Fruit fly (Drosophila melanogaster) whole organism, embryonic: Measurements from ENCODE around the gene Pep.

Source experiments
- Atf6 ChIP-seq: fragments of 200-800 bp; sonication (Bioruptor generic); IDR thresholded peaks from 2 replicates; pipeline ENCODE4 v1.3.6; 2022; ENCODE audit warnings: missing biosample characterization, missing genetic modification characterization
- B-H1 ChIP-seq: fragments of 200-800 bp; sonication (Bioruptor generic); IDR thresholded peaks from 3 replicates; pipeline ENCODE4 v1.3.6; 2022; ENCODE audit warnings: missing biosample characterization, missing genetic modification characterization
- Blimp-1 ChIP-seq: fragments of 200-800 bp; sonication (Bioruptor generic); optimal IDR thresholded peaks from 3 replicates; lab custom pipeline; 2018; ENCODE audit warnings: missing biosample characterization, missing genetic modification characterization, mild to moderate bottlenecking, moderate library complexity, missing genetic modification reagents
- CG10209 ChIP-seq: fragments of 200-800 bp; sonication (Bioruptor generic); optimal IDR thresholded peaks from 3 replicates; lab custom pipeline; 2017; ENCODE audit warnings: missing biosample characterization, mild to moderate bottlenecking, missing genetic modification characterization, missing genetic modification reagents
- CG10321 ChIP-seq: fragments of 200-800 bp; sonication (Bioruptor generic); IDR thresholded peaks from 2 replicates; pipeline ENCODE4 v1.3.6; 2022; ENCODE audit warnings: missing biosample characterization, missing genetic modification characterization
- CG11695 ChIP-seq: fragments of 200-800 bp; sonication (Bioruptor generic); IDR thresholded peaks from 3 replicates; pipeline ENCODE4 v1.3.6; 2022; ENCODE audit warnings: missing biosample characterization, missing genetic modification characterization
- CG13287 ChIP-seq: fragments of 200-800 bp; sonication (Bioruptor generic); IDR thresholded peaks from 2 replicates; pipeline ENCODE4 v1.3.6; 2022; ENCODE audit warnings: missing biosample characterization, missing genetic modification characterization; ENCODE audit not compliant: partially characterized antibody
- CG14667 ChIP-seq: fragments of 200-800 bp; sonication (Bioruptor generic); IDR thresholded peaks from 2 replicates; pipeline ENCODE4 v1.3.6; 2022; ENCODE audit warnings: missing biosample characterization, missing genetic modification characterization
- CG15696 ChIP-seq: fragments of 200-800 bp; sonication (Bioruptor generic); optimal IDR thresholded peaks from 2 replicates; lab custom pipeline; 2019; ENCODE audit warnings: missing biosample characterization, mild to moderate bottlenecking, missing genetic modification characterization, moderate library complexity
- CG17359 ChIP-seq: fragments of 200-800 bp; sonication (Bioruptor generic); optimal IDR thresholded peaks from 3 replicates; lab custom pipeline; 2018; ENCODE audit warnings: missing biosample characterization, mild to moderate bottlenecking, missing genetic modification characterization, moderate library complexity
- CG1832 ChIP-seq: fragments of 200-800 bp; sonication (Bioruptor generic); optimal IDR thresholded peaks from 2 replicates; lab custom pipeline; 2017; ENCODE audit warnings: missing biosample characterization, mild to moderate bottlenecking, missing genetic modification characterization, inconsistent platforms
- CG32532 ChIP-seq: fragments of 200-800 bp; sonication (Bioruptor generic); IDR thresholded peaks from 2 replicates; pipeline ENCODE4 v1.3.6; 2022; ENCODE audit warnings: missing biosample characterization, missing genetic modification characterization
- CG32772 ChIP-seq: fragments of 200-800 bp; sonication (Bioruptor generic); IDR thresholded peaks from 2 replicates; pipeline ENCODE4 v1.3.6; 2022; ENCODE audit warnings: missing biosample characterization, missing genetic modification characterization
- CG34224 ChIP-seq: fragments of 200-800 bp; sonication (Bioruptor generic); IDR thresholded peaks from 3 replicates; pipeline ENCODE4 v1.3.6; 2022; ENCODE audit warnings: missing biosample characterization, missing genetic modification characterization; ENCODE audit not compliant: partially characterized antibody
- CG34376 ChIP-seq: fragments of 200-800 bp; sonication (Bioruptor generic); optimal IDR thresholded peaks from 2 replicates; lab custom pipeline; 2018; ENCODE audit warnings: missing biosample characterization, mild to moderate bottlenecking, missing genetic modification characterization
- CG3847 ChIP-seq: fragments of 200-800 bp; sonication (Bioruptor generic); IDR thresholded peaks from 2 replicates; pipeline ENCODE4 v1.3.6; 2022; ENCODE audit warnings: missing biosample characterization, missing genetic modification characterization
- CG42726 ChIP-seq: fragments of 200-800 bp; sonication (Bioruptor generic); IDR thresholded peaks from 2 replicates; pipeline ENCODE4 v1.3.6; 2022; ENCODE audit warnings: missing biosample characterization, missing genetic modification characterization; ENCODE audit not compliant: partially characterized antibody
- CG6813 ChIP-seq: fragments of 200-800 bp; sonication (Bioruptor generic); optimal IDR thresholded peaks from 2 replicates; lab custom pipeline; 2017; ENCODE audit warnings: missing biosample characterization, missing genetic modification characterization, mild to moderate bottlenecking, moderate library complexity, missing genetic modification reagents
- CG9797 ChIP-seq: fragments of 200-800 bp; sonication (Bioruptor generic); optimal IDR thresholded peaks from 3 replicates; lab custom pipeline; 2018; ENCODE audit warnings: missing biosample characterization, mild to moderate bottlenecking, missing genetic modification characterization
- CrebB ChIP-seq: fragments of 200-800 bp; sonication (Bioruptor generic); optimal IDR thresholded peaks from 3 replicates; lab custom pipeline; 2018; ENCODE audit warnings: missing biosample characterization, mild to moderate bottlenecking, missing genetic modification characterization
- Dad ChIP-seq: fragments of 200-800 bp; sonication (Bioruptor generic); optimal IDR thresholded peaks from 3 replicates; lab custom pipeline; 2016; ENCODE audit warnings: missing biosample characterization, missing genetic modification characterization
- Dfd ChIP-seq, 2 experiments: fragments of >200 bp; optimal IDR thresholded peaks; 2 replicates each; lab custom pipeline; 2017; ENCODE audit warnings: missing biosample characterization in 2 of 2, missing genetic modification characterization in 2 of 2
- Elba2 ChIP-seq: fragments of 200-800 bp; sonication (Bioruptor generic); optimal IDR thresholded peaks from 3 replicates; lab custom pipeline; 2016; ENCODE audit warnings: missing biosample characterization, missing genetic modification characterization
- Ets97D ChIP-seq: fragments of 200-800 bp; sonication (Bioruptor generic); optimal IDR thresholded peaks from 3 replicates; lab custom pipeline; 2016; ENCODE audit warnings: missing biosample characterization, missing genetic modification characterization
- GATAe ChIP-seq: fragments of 200-800 bp; sonication (Bioruptor generic); conservative IDR thresholded peaks from 2 replicates; pipeline ENCODE4 v1.3.6; 2022; ENCODE audit warnings: missing biosample characterization, missing genetic modification characterization
- HmgD ChIP-seq: fragments of 200-800 bp; sonication (Bioruptor generic); optimal IDR thresholded peaks from 3 replicates; lab custom pipeline; 2016; ENCODE audit warnings: missing biosample characterization, missing genetic modification characterization
- Hr3 ChIP-seq: fragments of 200-800 bp; sonication (Bioruptor generic); optimal IDR thresholded peaks from 3 replicates; lab custom pipeline; 2016; ENCODE audit warnings: missing biosample characterization, missing genetic modification characterization
- Hsf ChIP-seq: fragments of 200-800 bp; sonication (Bioruptor generic); optimal IDR thresholded peaks from 3 replicates; lab custom pipeline; 2016; ENCODE audit warnings: missing biosample characterization, missing genetic modification characterization
- Max ChIP-seq: fragments of 200-800 bp; sonication (Bioruptor generic); optimal IDR thresholded peaks from 2 replicates; lab custom pipeline; 2016; ENCODE audit warnings: missing biosample characterization, mild to moderate bottlenecking, missing genetic modification characterization
- NC2β ChIP-seq: fragments of 200-800 bp; sonication (Bioruptor generic); optimal IDR thresholded peaks from 2 replicates; lab custom pipeline; 2016; ENCODE audit warnings: missing biosample characterization, missing genetic modification characterization
- Nf-YC ChIP-seq: fragments of 200-800 bp; optimal IDR thresholded peaks from 3 replicates; lab custom pipeline; 2019; ENCODE audit warnings: missing biosample characterization, mild to moderate bottlenecking, missing genetic modification characterization, moderate library complexity
- Poxn ChIP-seq: fragments of 200-800 bp; sonication (Bioruptor generic); IDR thresholded peaks from 2 replicates; pipeline ENCODE4 v1.3.6; 2022; ENCODE audit warnings: missing biosample characterization, missing genetic modification characterization
- Xrp1 ChIP-seq: fragments of 200-800 bp; sonication (Bioruptor generic); IDR thresholded peaks from 2 replicates; pipeline ENCODE4 v1.3.6; 2022; ENCODE audit warnings: missing biosample characterization, missing genetic modification characterization
- ab ChIP-seq: fragments of 200-800 bp; sonication (Bioruptor generic); optimal IDR thresholded peaks from 2 replicates; lab custom pipeline; 2016; ENCODE audit warnings: missing biosample characterization, missing genetic modification characterization
- al ChIP-seq: fragments of 200-800 bp; sonication (Bioruptor generic); IDR thresholded peaks from 2 replicates; pipeline ENCODE4 v1.3.6; 2022; ENCODE audit warnings: missing biosample characterization, missing genetic modification characterization
- bigmax ChIP-seq: fragments of 200-800 bp; sonication (Bioruptor generic); optimal IDR thresholded peaks from 2 replicates; lab custom pipeline; 2018; ENCODE audit warnings: missing biosample characterization, mild to moderate bottlenecking, missing genetic modification characterization
- chinmo ChIP-seq: fragments of 200-800 bp; sonication (Bioruptor generic); IDR thresholded peaks from 4 replicates; pipeline ENCODE4 v1.3.6; 2022; ENCODE audit warnings: missing biosample characterization, missing genetic modification characterization; ENCODE audit not compliant: partially characterized antibody
- dmrt99B ChIP-seq: fragments of 200-800 bp; sonication (Bioruptor generic); optimal IDR thresholded peaks from 2 replicates; lab custom pipeline; 2018; ENCODE audit warnings: missing biosample characterization, mild to moderate bottlenecking, missing genetic modification characterization, moderate library complexity
- eyg ChIP-seq: fragments of 200-800 bp; sonication (Bioruptor generic); optimal IDR thresholded peaks from 3 replicates; lab custom pipeline; 2016; ENCODE audit warnings: missing biosample characterization, missing genetic modification characterization
- fd102C ChIP-seq: fragments of 200-800 bp; sonication (Bioruptor generic); optimal IDR thresholded peaks from 2 replicates; lab custom pipeline; 2018; ENCODE audit warnings: missing biosample characterization, mild to moderate bottlenecking, missing genetic modification characterization, moderate library complexity
- fu2 ChIP-seq: fragments of 200-800 bp; sonication (Bioruptor generic); optimal IDR thresholded peaks from 2 replicates; lab custom pipeline; 2016; ENCODE audit warnings: missing biosample characterization, missing genetic modification characterization
- gro ChIP-seq: fragments of 200-800 bp; sonication (Bioruptor generic); optimal IDR thresholded peaks from 2 replicates; lab custom pipeline; 2016; ENCODE audit warnings: missing biosample characterization, missing genetic modification characterization
- h ChIP-seq: fragments of >200 bp; optimal IDR thresholded peaks from 2 replicates; lab custom pipeline; 2017
- hbn ChIP-seq: fragments of 200-800 bp; sonication (Bioruptor generic); IDR thresholded peaks from 2 replicates; pipeline ENCODE4 v1.3.6; 2022; ENCODE audit warnings: missing biosample characterization, missing genetic modification characterization; ENCODE audit not compliant: partially characterized antibody
- inv ChIP-seq: fragments of 200-800 bp; sonication (Bioruptor generic); IDR thresholded peaks from 2 replicates; pipeline ENCODE4 v1.3.6; 2022; ENCODE audit warnings: missing biosample characterization, missing genetic modification characterization; ENCODE audit not compliant: partially characterized antibody
- mirr ChIP-seq: fragments of 200-800 bp; sonication (Bioruptor generic); optimal IDR thresholded peaks from 3 replicates; lab custom pipeline; 2018; ENCODE audit warnings: missing biosample characterization, mild to moderate bottlenecking, missing genetic modification characterization
- peb ChIP-seq: fragments of 200-800 bp; sonication (Bioruptor generic); IDR thresholded peaks from 2 replicates; pipeline ENCODE4 v1.3.6; 2022; ENCODE audit warnings: missing biosample characterization, missing genetic modification characterization
- pum ChIP-seq: fragments of 200-800 bp; sonication (Bioruptor generic); optimal IDR thresholded peaks from 2 replicates; lab custom pipeline; 2016; ENCODE audit warnings: missing biosample characterization, missing genetic modification characterization
- row ChIP-seq: fragments of 200-800 bp; sonication (Bioruptor generic); IDR thresholded peaks from 3 replicates; pipeline ENCODE4 v1.3.6; 2022; ENCODE audit warnings: missing biosample characterization, missing genetic modification characterization
- tio ChIP-seq: fragments of 200-800 bp; sonication (Bioruptor generic); optimal IDR thresholded peaks from 2 replicates; lab custom pipeline; 2017; ENCODE audit warnings: missing biosample characterization, missing genetic modification characterization, inconsistent platforms

Gene Pep

DNA sequence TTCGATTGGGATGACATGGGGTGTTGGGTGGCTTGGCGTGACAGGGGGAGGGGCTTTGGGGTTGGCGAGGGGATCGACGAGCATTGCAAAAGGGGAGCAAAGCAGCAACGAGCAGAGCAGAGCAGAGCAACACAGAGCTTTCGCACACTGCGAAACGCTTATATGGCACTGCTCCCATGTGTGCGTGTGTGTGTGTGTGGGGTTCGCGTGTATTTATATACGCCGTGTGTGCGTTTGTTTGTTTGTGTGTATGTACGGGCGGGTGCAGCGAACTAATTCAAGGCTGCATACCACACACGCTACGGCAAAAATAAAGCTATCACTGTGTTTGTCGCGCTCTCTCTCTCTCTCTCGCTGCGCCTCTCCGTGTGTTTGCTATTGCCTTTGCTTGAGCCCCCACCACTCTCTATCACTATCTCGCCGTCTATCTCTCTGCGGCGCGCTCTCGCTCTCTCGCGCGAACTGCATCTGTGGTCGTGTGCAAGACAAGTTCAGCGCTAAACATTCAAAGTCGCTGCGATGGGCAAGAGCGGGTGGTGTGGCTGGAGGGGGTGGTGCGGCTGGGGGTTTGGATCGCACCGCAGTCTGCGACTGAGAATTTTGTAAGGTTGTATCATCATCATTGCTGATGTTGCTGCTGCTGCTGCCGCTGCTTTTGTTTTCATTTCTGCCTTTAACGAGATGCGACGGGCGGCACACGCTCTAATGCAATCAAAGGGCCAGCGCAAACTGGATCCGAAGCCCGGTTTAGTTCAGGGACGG, 54.2 kb downstream of the Pep start (continued):
- TF ChIP-seq inv (GFP tag; lab: Robert Waterston, UW) (no peak), fd102C (GFP tag; lab: Kevin White, UChicago) (no peak), Ets97D (GFP tag; lab: Kevin White, UChicago) (no peak), h (lab: Kevin White, UChicago) (no peak), CG42726 (GFP tag; lab: Robert Waterston, UW) (no peak), Dad (no peak), mirr (GFP tag; lab: Kevin White, UChicago) (no peak), CG34224 (GFP tag; lab: Robert Waterston, UW) (peak; percentile 44; the same call in 2 of the 3 replicates), bigmax (GFP tag; lab: Kevin White, UChicago) (no peak), CG17359 (tag; lab: Kevin White, UChicago) (no peak), CrebB (tag; lab: Kevin White, UChicago) (no peak), Blimp-1 (GFP tag; lab: Kevin White, UChicago) (peak; percentile 72), CG1832 (GFP tag; lab: Kevin White, UChicago) (peak; percentile 44), CG9797 (no peak), CG11695 (GFP tag; lab: Robert Waterston, UW) (no peak), Nf-YC (tag; lab: Kevin White, UChicago) (no peak), CG10209 (GFP tag; lab: Kevin White, UChicago) (no peak), Xrp1 (GFP tag; lab: Robert Waterston, UW) (no peak; the same call in 1 of the 2 replicates), CG32772 (GFP tag; lab: Robert Waterston, UW) (no peak), al (GFP tag; lab: Robert Waterston, UW) (no peak), hbn (0 out of 2 replicates have a peak, but pooled peaks have one; percentile 22), CG15696 (tag; lab: Kevin White, UChicago) (no peak), Poxn (GFP tag; lab: Robert Waterston, UW) (no peak), CG14667 (GFP tag; lab: Robert Waterston, UW) (no peak), B-H1 (GFP tag; lab: Robert Waterston, UW) (no peak), dmrt99B (tag; lab: Kevin White, UChicago) (no peak), CG32532 (GFP tag; lab: Robert Waterston, UW) (0 out of 2 replicates have a peak, but pooled peaks have one; percentile 11), CG34376 (GFP tag; lab: Kevin White, UChicago) (no peak), Max (GFP tag; lab: Kevin White, UChicago) (no peak), peb (GFP tag; lab: Robert Waterston, UW) (no peak), CG3847 (no peak), eyg (GFP tag; lab: Kevin White, UChicago) (no peak), tio (GFP tag; lab: Kevin White, UChicago) (no peak), chinmo (GFP tag; lab: Robert Waterston, UW) (peak; percentile 93), Hsf (GFP tag; lab: Kevin White, UChicago) (no peak), Hr3 (GFP tag; lab: Kevin White, UChicago) (no peak), Atf6 (GFP tag; lab: Robert Waterston, UW) (peak; percentile 47), ab (no peak), CG10321 (0 out of 2 replicates have a peak, but pooled peaks have one; percentile 28), Elba2 (GFP tag; lab: Kevin White, UChicago) (no peak), fu2 (no peak), GATAe (GFP tag; lab: Robert Waterston, UW) (no peak), CG13287 (GFP tag; lab: Robert Waterston, UW) (peak; percentile 44; the same call in 1 of the 2 replicates), HmgD (GFP tag; lab: Kevin White, UChicago) (no peak), CG6813 (GFP tag; lab: Kevin White, UChicago) (no peak), Dfd (GFP tag; optimal IDR thresholded peaks at IDR 0.05; lab: Kevin White, UChicago) (no peak), NC2β (GFP tag; lab: Kevin White, UChicago) (no peak), pum (no peak), gro (GFP tag; lab: Kevin White, UChicago) (no peak), row (GFP tag; lab: Robert Waterston, UW) (peak; percentile 17; the same call in 1 of the 3 replicates)
